Fruit fly (Drosophila melanogaster): Measurements from ENCODE around the gene TTLL3B.

The TTLL3B gene

dm6 chr2L:6700742-6701141, 31.9 kb upstream of the TTLL3B start:
- TF ChIP-seq emc (GFP tag; optimal IDR thresholded peaks at IDR 0.05) (no peak), PHDP (tag; optimal IDR thresholded peaks at IDR 0.05) (peak; percentile 29), CG13894 (tag; optimal IDR thresholded peaks at IDR 0.05) (no peak), MBD-R2 (GFP tag; IDR thresholded peaks at IDR 0.05) (no peak), Lhr (GFP tag; optimal IDR thresholded peaks at IDR 0.05) (peak; percentile 25), Ravus (GFP tag; IDR thresholded peaks at IDR 0.05) (no peak), cato (GFP tag; optimal IDR thresholded peaks at IDR 0.05; ENCODE audit: borderline replicate concordance) (peak; percentile 11), CTCF (GFP tag; optimal IDR thresholded peaks at IDR 0.05) (no peak), CG14965 (GFP tag; optimal IDR thresholded peaks at IDR 0.05; ENCODE audit: borderline replicate concordance) (peak; percentile 38), CG1603 (tag; optimal IDR thresholded peaks at IDR 0.05) (peak; percentile 70), CG15514 (GFP tag; optimal IDR thresholded peaks at IDR 0.05) (no peak), CG10979 (tag; optimal IDR thresholded peaks at IDR 0.05) (peak; percentile 2), bowl (GFP tag; IDR thresholded peaks at IDR 0.05) (no peak), CG10274 (GFP tag; optimal IDR thresholded peaks at IDR 0.05) (no peak), insv (GFP tag; optimal IDR thresholded peaks at IDR 0.05) (peak in 1 of 2 experiments; percentile 20), CG12769 (tag; optimal IDR thresholded peaks at IDR 0.05) (peak; percentile 45), Nf-YA (GFP tag; IDR thresholded peaks at IDR 0.05) (no peak), ato (GFP tag; IDR thresholded peaks at IDR 0.05; ENCODE audit: partially characterized antibody) (no peak), Vsx1 (GFP tag; optimal IDR thresholded peaks at IDR 0.05) (peak; percentile 7), CG6813 (GFP tag; optimal IDR thresholded peaks at IDR 0.05) (peak; percentile 82), CG2712 (tag; optimal IDR thresholded peaks at IDR 0.05) (peak; percentile 36), Rx (GFP tag; IDR thresholded peaks at IDR 0.05) (no peak), E2f1 (GFP tag; IDR thresholded peaks at IDR 0.05) (no peak), gcm (GFP tag; optimal IDR thresholded peaks at IDR 0.05) (peak; percentile 17), tll (GFP tag; optimal IDR thresholded peaks at IDR 0.05) (peak in 1 of 2 experiments; percentile 99), pho (GFP tag; optimal IDR thresholded peaks at IDR 0.05) (no peak), her (GFP tag; optimal IDR thresholded peaks at IDR 0.05) (peak; percentile 48), dysf (GFP tag; IDR thresholded peaks at IDR 0.05) (no peak), sd (tag; optimal IDR thresholded peaks at IDR 0.05) (no peak), luna (GFP tag; optimal IDR thresholded peaks at IDR 0.05) (no peak), so (GFP tag; IDR thresholded peaks at IDR 0.05) (no peak; the same call in 2 of the 3 replicates), CG18619 (GFP tag; optimal IDR thresholded peaks at IDR 0.05) (peak; percentile 19), CG42726 (GFP tag; IDR thresholded peaks at IDR 0.05; ENCODE audit: partially characterized antibody) (no peak), CG8765 (GFP tag; IDR thresholded peaks at IDR 0.05) (no peak), Stat92E (GFP tag; optimal IDR thresholded peaks at IDR 0.05) (no peak), Camta (GFP tag; optimal IDR thresholded peaks at IDR 0.05) (peak; percentile 30), en (GFP tag; optimal IDR thresholded peaks at IDR 0.05) (peak; percentile 30), Bdp1 (GFP tag; optimal IDR thresholded peaks at IDR 0.05) (peak; percentile 55), inv (GFP tag; IDR thresholded peaks at IDR 0.05; ENCODE audit: partially characterized antibody) (no peak), E2f2 (GFP tag; IDR thresholded peaks at IDR 0.05) (no peak), fd102C (GFP tag; optimal IDR thresholded peaks at IDR 0.05) (peak; percentile 99), Spps (tag; optimal IDR thresholded peaks at IDR 0.05) (no peak), scrt (GFP tag; optimal IDR thresholded peaks at IDR 0.05) (no peak), CG6175 (GFP tag; IDR thresholded peaks at IDR 0.05) (no peak), CG1647 (GFP tag; optimal IDR thresholded peaks at IDR 0.05) (no peak), CG4328 (GFP tag; optimal IDR thresholded peaks at IDR 0.05) (no peak), Abd-B (GFP tag; optimal IDR thresholded peaks at IDR 0.05) (no peak), stwl (tag; optimal IDR thresholded peaks at IDR 0.05) (peak; percentile 31), twi (tag; optimal IDR thresholded peaks at IDR 0.05) (peak; percentile 43), Rfx (GFP tag; IDR thresholded peaks at IDR 0.05) (no peak), h (optimal IDR thresholded peaks at IDR 0.05) (no peak)
